Worm (Caenorhabditis elegans): ENCODE results near the gene C50B8.5.

C50B8.5 gene

DNA sequence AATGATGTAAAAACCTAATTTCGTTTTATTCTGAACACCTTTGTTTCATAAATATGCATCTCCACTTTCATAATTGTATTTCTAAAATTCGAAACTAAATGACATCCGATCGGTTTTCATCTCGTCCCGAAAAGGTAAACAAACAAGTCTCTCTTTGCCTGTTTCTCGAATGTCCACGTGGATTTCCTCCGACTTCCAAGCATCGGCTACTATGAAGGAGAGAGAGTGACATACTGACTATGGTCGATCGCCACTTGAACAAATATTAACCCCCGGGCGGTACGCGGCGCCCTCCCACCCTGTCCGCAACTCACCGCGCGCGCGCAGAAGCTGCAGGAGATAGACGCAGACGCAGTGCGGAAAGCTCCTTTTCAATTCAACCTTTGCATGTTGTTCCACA, 4.9 kb upstream of the C50B8.5 start:
- TF ChIP-seq pag-3 (tag; optimal IDR thresholded peaks at IDR 0.05; ENCODE audit: borderline replicate concordance) (no peak), tbx-2 (tag; optimal IDR thresholded peaks at IDR 0.05) (peak; percentile 13), ets-4 (tag; optimal IDR thresholded peaks at IDR 0.05) (no peak), pha-2 (tag; optimal IDR thresholded peaks at IDR 0.05) (peak; percentile 36), dve-1 (tag; optimal IDR thresholded peaks at IDR 0.05) (no peak), ama-1 (optimal IDR thresholded peaks at IDR 0.05) (no peak), ceh-34 (tag; optimal IDR thresholded peaks at IDR 0.05) (peak; percentile 67), ceh-19 (GFP tag; optimal IDR thresholded peaks at IDR 0.05) (peak; percentile 70), elt-4 (tag; optimal IDR thresholded peaks at IDR 0.05) (no peak)

DNA sequence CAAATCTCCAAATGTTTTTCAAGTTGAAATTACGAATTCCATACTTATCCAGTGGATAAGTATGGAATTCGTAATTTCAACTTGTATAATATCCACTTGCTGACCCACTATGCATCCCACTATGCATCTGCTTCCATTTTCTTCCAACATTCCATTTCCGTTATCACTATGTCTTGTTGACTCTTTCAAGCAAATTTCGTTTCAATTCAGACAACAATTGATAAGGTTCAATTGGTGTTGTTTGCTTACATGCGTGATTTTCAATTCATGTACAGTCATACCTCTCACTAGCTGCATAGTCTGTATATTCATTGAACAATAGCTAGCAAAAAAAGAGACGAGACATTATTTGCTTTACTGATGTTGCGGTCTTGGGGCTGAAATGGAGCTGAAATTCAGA, 3.9 kb upstream of the C50B8.5 start:
- no peak for TF ChIP-seq ceh-14 (tag; optimal IDR thresholded peaks at IDR 0.05)
- no peak for TF ChIP-seq K02D7.2 (tag; optimal IDR thresholded peaks at IDR 0.05)
- no peak for TF ChIP-seq ama-1 (optimal IDR thresholded peaks at IDR 0.05)
- TF ChIP-seq pha-4 (tag; optimal IDR thresholded peaks at IDR 0.05): no peak
- TF ChIP-seq ceh-9 (tag; optimal IDR thresholded peaks at IDR 0.05): no peak
- TF ChIP-seq pha-2 (tag; optimal IDR thresholded peaks at IDR 0.05): no peak

DNA sequence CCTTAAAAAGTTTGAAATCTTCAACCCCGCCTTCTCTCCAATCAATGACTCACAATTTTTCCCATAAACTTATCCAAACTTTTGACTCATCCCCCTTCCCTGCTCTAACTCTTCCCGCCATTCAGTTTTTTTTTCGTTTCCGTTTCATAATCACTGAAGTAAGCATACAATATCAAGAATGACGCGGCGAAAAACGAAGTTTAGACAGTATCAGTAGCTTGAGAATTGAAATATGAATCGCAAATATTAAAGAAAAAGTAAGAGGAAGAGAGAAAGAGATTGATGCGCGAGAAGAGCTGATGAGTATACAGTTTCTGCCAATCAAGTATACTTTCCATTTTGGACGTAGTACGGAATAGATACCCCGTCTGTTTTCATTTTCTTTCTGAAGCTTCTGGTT, 3.3 kb upstream of the C50B8.5 start:
- no peak for TF ChIP-seq unc-42 (tag; optimal IDR thresholded peaks at IDR 0.05)
- no peak for TF ChIP-seq ceh-34 (tag; optimal IDR thresholded peaks at IDR 0.05)
- no peak for TF ChIP-seq rnt-1 (tag; optimal IDR thresholded peaks at IDR 0.05)
- TF ChIP-seq pros-1 (tag; optimal IDR thresholded peaks at IDR 0.05): no peak
- TF ChIP-seq K02D7.2 (tag; optimal IDR thresholded peaks at IDR 0.05): no peak
- TF ChIP-seq ref-2 (tag; optimal IDR thresholded peaks at IDR 0.05): no peak
- TF ChIP-seq hlh-15 (tag; optimal IDR thresholded peaks at IDR 0.05): no peak
- TF ChIP-seq nhr-232 (tag; optimal IDR thresholded peaks at IDR 0.05): no peak
- TF ChIP-seq ets-4 (tag; optimal IDR thresholded peaks at IDR 0.05): no peak
- TF ChIP-seq Y22D7AL.16 (tag; optimal IDR thresholded peaks at IDR 0.05): no peak
- TF ChIP-seq syd-9 (tag; optimal IDR thresholded peaks at IDR 0.05): no peak
- TF ChIP-seq fkh-10 (GFP tag; optimal IDR thresholded peaks at IDR 0.05): no peak
- TF ChIP-seq nfya-1 (tag; optimal IDR thresholded peaks at IDR 0.05): no peak
- no peak for TF ChIP-seq ceh-30 (tag; optimal IDR thresholded peaks at IDR 0.05)
- no peak for TF ChIP-seq pqm-1 (tag; optimal IDR thresholded peaks at IDR 0.05)
- no peak for TF ChIP-seq tbx-2 (tag; optimal IDR thresholded peaks at IDR 0.05)
- TF ChIP-seq nhr-11 (tag; optimal IDR thresholded peaks at IDR 0.05): no peak
- TF ChIP-seq pha-4 (tag; optimal IDR thresholded peaks at IDR 0.05): no peak

DNA sequence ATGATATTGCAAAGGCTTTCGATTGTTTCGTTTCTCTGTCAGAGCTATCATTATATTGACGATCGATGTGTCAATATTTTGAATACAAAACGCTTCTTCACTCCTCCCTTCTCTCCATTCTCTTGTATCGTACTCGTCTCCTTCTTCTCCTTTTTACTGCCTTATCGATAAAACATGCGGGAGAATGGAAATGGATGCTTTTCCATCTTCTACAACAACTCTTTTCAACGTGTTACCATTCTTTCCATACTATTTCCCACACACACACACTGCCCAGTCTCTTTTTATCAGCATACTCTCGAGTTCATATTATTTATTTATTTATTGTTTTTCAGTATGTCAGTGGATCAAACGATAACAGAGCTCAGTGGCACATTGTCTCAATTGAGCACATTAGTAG, 2.1 kb upstream of the C50B8.5 start, which contains the start of gene C50B8.6:
Gene C50B8.6, plus strand, starts transcription at position 336 of the 400 bp plus-strand sequence.
- TF ChIP-seq sdc-2 (tag; optimal IDR thresholded peaks at IDR 0.05): no peak
- no peak for TF ChIP-seq nhr-232 (tag; optimal IDR thresholded peaks at IDR 0.05)

- TF ChIP-seq fax-1 (tag; optimal IDR thresholded peaks at IDR 0.05): no peak
- no peak for TF ChIP-seq ceh-19 (GFP tag; optimal IDR thresholded peaks at IDR 0.05)
- TF ChIP-seq ceh-30 (tag; optimal IDR thresholded peaks at IDR 0.05): no peak
- TF ChIP-seq che-1 (tag; optimal IDR thresholded peaks at IDR 0.05): no peak
- no peak for TF ChIP-seq hlh-8 (tag; optimal IDR thresholded peaks at IDR 0.05)
- TF ChIP-seq madf-2 (tag; optimal IDR thresholded peaks at IDR 0.05): no peak
- no peak for TF ChIP-seq C38D4.7 (GFP tag; optimal IDR thresholded peaks at IDR 0.05)
- no peak for TF ChIP-seq nhr-232 (tag; optimal IDR thresholded peaks at IDR 0.05)
- TF ChIP-seq unc-55 (GFP tag; optimal IDR thresholded peaks at IDR 0.05): no peak
- no peak for TF ChIP-seq hlh-6 (tag; optimal IDR thresholded peaks at IDR 0.05)
- no peak for TF ChIP-seq pat-9 (tag; optimal IDR thresholded peaks at IDR 0.05)
- TF ChIP-seq K09A11.1 (tag; optimal IDR thresholded peaks at IDR 0.05; ENCODE audit: insufficient read depth): no peak
- no peak for TF ChIP-seq unc-86 (tag; optimal IDR thresholded peaks at IDR 0.05)
- TF ChIP-seq gmeb-2 (tag; optimal IDR thresholded peaks at IDR 0.05): no peak
- no peak for TF ChIP-seq elt-2 (tag; optimal IDR thresholded peaks at IDR 0.05)
- no peak for TF ChIP-seq lin-11 (tag; optimal IDR thresholded peaks at IDR 0.05)
- TF ChIP-seq ceh-24 (tag; optimal IDR thresholded peaks at IDR 0.05): no peak
- TF ChIP-seq pros-1 (tag; optimal IDR thresholded peaks at IDR 0.05): no peak
These were observed 3.7 kb downstream of the C50B8.5 start, which contains the start of gene F53F4.1 for ce11 chrV:13584484-13584883. Gene F53F4.1 (plus strand): TSS chrV:13584784.
